Fruit fly (Drosophila melanogaster): ENCODE measurements around the gene Rh2.

dm6 chr3R:18915644-18916194 lies 16.5 kb downstream of the Rh2 start:
- TF ChIP-seq usp (GFP tag; optimal IDR thresholded peaks at IDR 0.05): no peak
- TF ChIP-seq CG8478 (optimal IDR thresholded peaks at IDR 0.05): no peak
- no peak for TF ChIP-seq psq (optimal IDR thresholded peaks at IDR 0.05)
- no peak for TF ChIP-seq EcR (GFP tag; optimal IDR thresholded peaks at IDR 0.05)
- no peak for TF ChIP-seq Dll (optimal IDR thresholded peaks at IDR 0.05)
